Worm (Caenorhabditis elegans): ENCODE results near the gene srsx-2.

The srsx-2 gene

DNA sequence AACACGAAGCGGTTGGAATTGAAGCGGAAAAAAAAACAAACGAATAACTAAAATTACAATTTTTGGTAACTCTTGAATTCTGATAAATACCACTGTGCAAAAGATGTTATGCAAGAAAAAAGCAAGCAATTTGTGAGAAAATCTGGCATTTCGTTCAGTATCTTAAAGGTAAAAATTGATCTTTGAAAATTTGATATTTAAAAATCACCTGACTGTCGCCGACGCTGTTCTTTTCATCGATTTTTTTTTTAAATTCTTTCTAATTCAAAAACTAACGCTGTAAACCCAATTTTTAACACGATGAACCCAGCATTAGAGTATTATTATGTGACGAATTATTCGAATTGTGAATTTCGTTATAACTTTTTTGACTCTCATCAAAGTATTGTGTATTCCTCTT lies 35.5 kb upstream of the srsx-2 start, which contains the start of gene srh-123:
srh-123 (plus strand) TSS at position 301 of the 400 bp plus-strand sequence.
- no peak for TF ChIP-seq fkh-4 (tag; optimal IDR thresholded peaks at IDR 0.05; ENCODE audit: borderline replicate concordance)
- no peak for TF ChIP-seq unc-62 (GFP tag; optimal IDR thresholded peaks at IDR 0.05)
- no peak for TF ChIP-seq nhr-237 (tag; optimal IDR thresholded peaks at IDR 0.05)
- no peak for TF ChIP-seq skn-1 (tag; optimal IDR thresholded peaks at IDR 0.05)
- no peak for TF ChIP-seq irx-1 (tag; optimal IDR thresholded peaks at IDR 0.05)
- no peak for TF ChIP-seq mef-2 (tag; optimal IDR thresholded peaks at IDR 0.05)
- no peak for TF ChIP-seq ces-1 (GFP tag; optimal IDR thresholded peaks at IDR 0.05)
- TF ChIP-seq isw-1 (GFP tag; IDR thresholded peaks at IDR 0.05), result no peak
- TF ChIP-seq aha-1 (tag; optimal IDR thresholded peaks at IDR 0.05), result no peak
- no peak for TF ChIP-seq vab-15 (tag; optimal IDR thresholded peaks at IDR 0.05)
- TF ChIP-seq nhr-19 (GFP tag; conservative IDR thresholded peaks at IDR 0.05), result no peak
- TF ChIP-seq C16A3.4 (tag; optimal IDR thresholded peaks at IDR 0.05), result no peak
- no peak for TF ChIP-seq ceh-90 (tag; optimal IDR thresholded peaks at IDR 0.05)
- no peak for TF ChIP-seq nhr-28 (tag; optimal IDR thresholded peaks at IDR 0.05)
- no peak for TF ChIP-seq fkh-10 (GFP tag; optimal IDR thresholded peaks at IDR 0.05)
- no peak for TF ChIP-seq swsn-7 (tag; optimal IDR thresholded peaks at IDR 0.05)
- no peak for TF ChIP-seq nhr-84 (tag; optimal IDR thresholded peaks at IDR 0.05)
- no peak for TF ChIP-seq zip-4 (GFP tag; optimal IDR thresholded peaks at IDR 0.05)

- TF ChIP-seq nhr-19 (GFP tag; conservative IDR thresholded peaks at IDR 0.05) (no peak), skn-1 (tag; optimal IDR thresholded peaks at IDR 0.05) (no peak), nhr-90 (tag; optimal IDR thresholded peaks at IDR 0.05; ENCODE audit: poor library complexity) (no peak), nhr-84 (tag; optimal IDR thresholded peaks at IDR 0.05) (no peak), rnt-1 (tag; optimal IDR thresholded peaks at IDR 0.05) (no peak), C34B4.2 (tag; optimal IDR thresholded peaks at IDR 0.05) (no peak), isw-1 (GFP tag; IDR thresholded peaks at IDR 0.05) (no peak), alr-1 (tag; optimal IDR thresholded peaks at IDR 0.05; ENCODE audit: borderline replicate concordance) (no peak), unc-86 (tag; optimal IDR thresholded peaks at IDR 0.05) (no peak), mef-2 (tag; optimal IDR thresholded peaks at IDR 0.05) (no peak), hpl-2 (GFP tag; optimal IDR thresholded peaks at IDR 0.05) (no peak), xbp-1 (tag; optimal IDR thresholded peaks at IDR 0.05) (no peak), sox-4 (tag; optimal IDR thresholded peaks at IDR 0.05) (no peak), ztf-11 (tag; optimal IDR thresholded peaks at IDR 0.05) (no peak), mab-9 (GFP tag; IDR thresholded peaks at IDR 0.05) (no peak), blmp-1 (tag; optimal IDR thresholded peaks at IDR 0.05) (no peak), fkh-8 (tag; optimal IDR thresholded peaks at IDR 0.05) (no peak), jun-1 (tag; optimal IDR thresholded peaks at IDR 0.05) (no peak), unc-98 (GFP tag; IDR thresholded peaks at IDR 0.05) (no peak)
Observed at ce11 chrV:17471564-17471963, 33.3 kb upstream of the srsx-2 start, which contains the start of gene srh-235. Gene srh-235 (minus strand): TSS chrV:17471664.

- TF ChIP-seq tlp-1 (tag; optimal IDR thresholded peaks at IDR 0.05), result no peak
- TF ChIP-seq nhr-28 (tag; optimal IDR thresholded peaks at IDR 0.05), result no peak
- TF ChIP-seq blmp-1 (tag; optimal IDR thresholded peaks at IDR 0.05), result no peak
- TF ChIP-seq lir-3 (tag; optimal IDR thresholded peaks at IDR 0.05; ENCODE audit: poor library complexity), result no peak
- no peak for TF ChIP-seq aly-2 (tag; optimal IDR thresholded peaks at IDR 0.05)
- no peak for TF ChIP-seq ets-5 (GFP tag; IDR thresholded peaks at IDR 0.05)
- TF ChIP-seq ceh-90 (tag; optimal IDR thresholded peaks at IDR 0.05), result no peak
- no peak for TF ChIP-seq snu-23 (GFP tag; optimal IDR thresholded peaks at IDR 0.05)
- TF ChIP-seq grh-1 (GFP tag; IDR thresholded peaks at IDR 0.05), result no peak
- TF ChIP-seq mep-1 (tag; optimal IDR thresholded peaks at IDR 0.05), result no peak
- no peak for TF ChIP-seq nhr-71 (tag; optimal IDR thresholded peaks at IDR 0.05)
- no peak for TF ChIP-seq hlh-17 (GFP tag; optimal IDR thresholded peaks at IDR 0.05; ENCODE audit: borderline replicate concordance)
Observed at ce11 chrV:17469180-17469579, 31.0 kb upstream of the srsx-2 start, which contains the start of gene F20E11.17. Gene F20E11.17 (minus strand): TSS chrV:17469280.

Data from whole organism, L1 larva.